Worm (Caenorhabditis elegans): ENCODE data around the gene toh-1.

- TF ChIP-seq cog-1 (tag; optimal IDR thresholded peaks at IDR 0.05) (no peak), klf-2 (GFP tag; conservative IDR thresholded peaks at IDR 0.05) (no peak), flt-1 (GFP tag; IDR thresholded peaks at IDR 0.05) (no peak), ztf-23 (GFP tag; IDR thresholded peaks at IDR 0.05) (no peak), T22C8.4 (GFP tag; IDR thresholded peaks at IDR 0.05) (no peak)
Observed at ce11 chrIII:3785094-3785493, 23.7 kb downstream of the toh-1 start.
